Worm (Caenorhabditis elegans): ENCODE data around the gene C02B8.3.

- no peak for TF ChIP-seq ama-1 (optimal IDR thresholded peaks at IDR 0.05)
- no peak for TF ChIP-seq tbx-37 (GFP tag; conservative IDR thresholded peaks at IDR 0.05)
- TF ChIP-seq ceh-36 (tag; optimal IDR thresholded peaks at IDR 0.05), result no peak
- no peak for TF ChIP-seq ets-7 (tag; optimal IDR thresholded peaks at IDR 0.05)
- TF ChIP-seq sea-1 (GFP tag; conservative IDR thresholded peaks at IDR 0.05), result no peak
Measured at ce11 chrX:8109531-8109930, 29.7 kb upstream of the C02B8.3 start.

Data from whole organism, early embryonic.